Worm (Caenorhabditis elegans) whole organism, L3 larva: ENCODE results near the gene col-155.

ENCODE experiments used
- R02D3.7 ChIP-seq: fragments of 150-350 bp; optimal IDR thresholded peaks from 2 replicates; lab custom pipeline; 2014; ENCODE audit warnings: missing biosample characterization, missing genetic modification characterization
- aly-2 ChIP-seq: fragments of 150-350 bp; optimal IDR thresholded peaks from 2 replicates; lab custom pipeline; 2014; ENCODE audit warnings: missing biosample characterization, missing genetic modification characterization
- ama-1 ChIP-seq: fragments of 150-350 bp; optimal IDR thresholded peaks from 2 replicates; lab custom pipeline; 2018
- ceh-28 ChIP-seq: fragments of 150-350 bp; optimal IDR thresholded peaks from 2 replicates; lab custom pipeline; 2014; ENCODE audit warnings: missing biosample characterization, missing genetic modification reagents, missing genetic modification characterization
- daf-12 ChIP-seq: fragments of 150-350 bp; optimal IDR thresholded peaks from 2 replicates; lab custom pipeline; 2014; ENCODE audit warnings: missing biosample characterization, missing genetic modification reagents, missing genetic modification characterization
- egl-27 ChIP-seq: sonication (generic microtip); optimal IDR thresholded peaks from 4 replicates; lab custom pipeline; 2017; ENCODE audit warnings: missing biosample characterization, missing genetic modification reagents, missing genetic modification characterization
- egl-5 ChIP-seq: fragments of 150-350 bp; optimal IDR thresholded peaks from 2 replicates; lab custom pipeline; 2017; ENCODE audit warnings: missing biosample characterization, missing genetic modification reagents, missing genetic modification characterization, inconsistent platforms
- elt-3 ChIP-seq, 3 experiments: fragments of 150-350 bp in 1 of 3; sonication (generic microtip) in 2 of 3; optimal IDR thresholded peaks; 2 replicates in 2 of 3; 4 replicates in 1 of 3; lab custom pipeline; 2014 to 2017; ENCODE audit warnings: missing biosample characterization in 3 of 3, missing genetic modification characterization in 3 of 3
- fkh-10 ChIP-seq: sonication (generic microtip); optimal IDR thresholded peaks from 2 replicates; lab custom pipeline; 2017; ENCODE audit warnings: missing biosample characterization, missing genetic modification reagents, missing genetic modification characterization
- fkh-2 ChIP-seq: fragments of 150-350 bp; optimal IDR thresholded peaks from 2 replicates; lab custom pipeline; 2014; ENCODE audit warnings: missing biosample characterization, missing genetic modification reagents, missing genetic modification characterization
- fos-1 ChIP-seq: fragments of 150-350 bp; optimal IDR thresholded peaks from 2 replicates; lab custom pipeline; 2014; ENCODE audit warnings: missing biosample characterization, missing genetic modification characterization
- hmg-11 ChIP-seq: sonication (generic microtip); optimal IDR thresholded peaks from 2 replicates; lab custom pipeline; 2016; ENCODE audit warnings: missing genetic modification characterization, missing compliant biosample characterization
- jun-1 ChIP-seq: fragments of 150-350 bp; optimal IDR thresholded peaks from 2 replicates; lab custom pipeline; 2014; ENCODE audit warnings: missing biosample characterization, missing genetic modification reagents, missing genetic modification characterization
- lin-39 ChIP-seq: fragments of 150-350 bp; optimal IDR thresholded peaks from 2 replicates; lab custom pipeline; 2018; ENCODE audit warnings: missing biosample characterization, missing genetic modification reagents, missing genetic modification characterization
- lsy-12 ChIP-seq: sonication (generic microtip); optimal IDR thresholded peaks from 2 replicates; lab custom pipeline; 2016; ENCODE audit warnings: mild to moderate bottlenecking, missing genetic modification characterization, missing compliant biosample characterization
- mdl-1 ChIP-seq: fragments of 150-350 bp; optimal IDR thresholded peaks from 2 replicates; lab custom pipeline; 2014; ENCODE audit warnings: missing biosample characterization, missing genetic modification characterization
- mml-1 ChIP-seq: fragments of 150-350 bp; sonication (generic microtip); optimal IDR thresholded peaks from 3 replicates; lab custom pipeline; 2014; ENCODE audit warnings: missing biosample characterization, missing genetic modification characterization
- nhr-11 ChIP-seq: fragments of 150-350 bp; optimal IDR thresholded peaks from 2 replicates; lab custom pipeline; 2014; ENCODE audit warnings: missing biosample characterization, missing genetic modification characterization
- nhr-23 ChIP-seq: fragments of 150-350 bp; optimal IDR thresholded peaks from 2 replicates; lab custom pipeline; 2014; ENCODE audit warnings: missing biosample characterization, missing genetic modification reagents, missing genetic modification characterization
- nhr-237 ChIP-seq: fragments of 150-350 bp; optimal IDR thresholded peaks from 2 replicates; lab custom pipeline; 2014; ENCODE audit warnings: missing biosample characterization, missing genetic modification characterization
- nhr-25 ChIP-seq: sonication (generic microtip); optimal IDR thresholded peaks from 2 replicates; lab custom pipeline; 2017; ENCODE audit warnings: missing biosample characterization, missing genetic modification characterization
- nhr-43 ChIP-seq: sonication (generic microtip); optimal IDR thresholded peaks from 2 replicates; lab custom pipeline; 2016; ENCODE audit warnings: mild to moderate bottlenecking, missing genetic modification characterization, missing compliant biosample characterization; ENCODE audit not compliant: poor library complexity, severe bottlenecking
- nhr-76 ChIP-seq: fragments of 150-350 bp; sonication (generic microtip); optimal IDR thresholded peaks from 5 replicates; lab custom pipeline; 2014; ENCODE audit warnings: missing biosample characterization, missing genetic modification characterization
- nhr-77 ChIP-seq: fragments of 150-350 bp; optimal IDR thresholded peaks from 2 replicates; lab custom pipeline; 2014; ENCODE audit warnings: missing biosample characterization, missing genetic modification characterization
- pha-4 ChIP-seq: fragments of 150-350 bp; optimal IDR thresholded peaks from 2 replicates; lab custom pipeline; 2014; ENCODE audit warnings: missing biosample characterization, missing genetic modification reagents, missing genetic modification characterization
- sea-2 ChIP-seq: fragments of 150-350 bp; sonication (generic microtip); optimal IDR thresholded peaks from 4 replicates; lab custom pipeline; 2014; ENCODE audit warnings: missing biosample characterization, missing genetic modification reagents, missing genetic modification characterization
- snpc-4 ChIP-seq: fragments of 150-350 bp; optimal IDR thresholded peaks from 2 replicates; lab custom pipeline; 2014; ENCODE audit warnings: missing biosample characterization, missing genetic modification characterization
- unc-39 ChIP-seq: sonication (generic microtip); optimal IDR thresholded peaks from 4 replicates; lab custom pipeline; 2017; ENCODE audit warnings: missing biosample characterization, missing genetic modification characterization
- unc-62 ChIP-seq: fragments of 150-350 bp; sonication (generic microtip); optimal IDR thresholded peaks from 4 replicates; lab custom pipeline; 2014; ENCODE audit warnings: missing biosample characterization, missing genetic modification reagents, missing genetic modification characterization
- zag-1 ChIP-seq: fragments of 150-350 bp; optimal IDR thresholded peaks from 2 replicates; lab custom pipeline; 2014; ENCODE audit warnings: missing biosample characterization, missing genetic modification characterization
- ztf-11 ChIP-seq: fragments of 150-350 bp; optimal IDR thresholded peaks from 2 replicates; lab custom pipeline; 2014; ENCODE audit warnings: missing biosample characterization, missing genetic modification characterization
- ztf-4 ChIP-seq: fragments of 150-350 bp; optimal IDR thresholded peaks from 2 replicates; lab custom pipeline; 2014; ENCODE audit warnings: missing biosample characterization, missing genetic modification characterization

col-155 gene

ce11 chrV:11363575-11363974 is 26.1 kb downstream of the col-155 start:
- TF ChIP-seq nhr-76 = no peak
- no peak for TF ChIP-seq pha-4 (tag; lab: Kevin White, UChicago)
- no peak for TF ChIP-seq nhr-25 (tag; lab: Kevin White, UChicago)
- no peak for TF ChIP-seq egl-5
- no peak for TF ChIP-seq lin-39 (tag; lab: Kevin White, UChicago)
- TF ChIP-seq sea-2 = no peak
- TF ChIP-seq mml-1 (tag; lab: Kevin White, UChicago) = no peak
- TF ChIP-seq lsy-12 (tag; lab: Kevin White, UChicago) = no peak
- TF ChIP-seq mdl-1 (tag; lab: Kevin White, UChicago) = no peak
- TF ChIP-seq elt-3 (tag; optimal IDR thresholded peaks at IDR 0.05; lab: Kevin White, UChicago) = no peak
- TF ChIP-seq ama-1 (lab: Kevin White, UChicago) = no peak
- TF ChIP-seq zag-1 = no peak
- no peak for TF ChIP-seq nhr-11 (tag; lab: Kevin White, UChicago)
- no peak for TF ChIP-seq unc-62
- no peak for TF ChIP-seq daf-12
- no peak for TF ChIP-seq ceh-28 (tag; lab: Kevin White, UChicago)

- TF ChIP-seq nhr-23 (tag; lab: Kevin White, UChicago) (no peak), lsy-12 (tag; lab: Kevin White, UChicago) (no peak), fkh-2 (no peak)
These were observed 35.4 kb downstream of the col-155 start for ce11 chrV:11354264-11354663.

ce11 chrV:11352893-11353292 is 36.8 kb downstream of the col-155 start, which contains the start of gene npr-25:
Gene npr-25, minus strand, starts transcription at chrV:11352993.
- TF ChIP-seq nhr-237 (tag; lab: Kevin White, UChicago) (no peak), lsy-12 (tag; lab: Kevin White, UChicago) (no peak), snpc-4 (tag; lab: Kevin White, UChicago) (no peak), hmg-11 (tag; lab: Kevin White, UChicago) (no peak), elt-3 (tag; optimal IDR thresholded peaks at IDR 0.05; lab: Kevin White, UChicago) (no peak), aly-2 (no peak), nhr-23 (tag; lab: Kevin White, UChicago) (no peak), R02D3.7 (tag; lab: Kevin White, UChicago) (no peak), jun-1 (tag; lab: Kevin White, UChicago) (no peak), ztf-11 (tag; lab: Kevin White, UChicago) (no peak), pha-4 (tag; lab: Kevin White, UChicago) (no peak), nhr-43 (tag; lab: Kevin White, UChicago) (no peak), zag-1 (no peak), mdl-1 (tag; lab: Kevin White, UChicago) (no peak), fos-1 (no peak), nhr-77 (tag; lab: Kevin White, UChicago) (no peak)

- no peak for TF ChIP-seq ztf-4
- peak; percentile 35 for TF ChIP-seq fkh-10 (GFP tag; lab: Kevin White, UChicago)
These were observed 38.4 kb downstream of the col-155 start for ce11 chrV:11351263-11351662.

ce11 chrV:11346912-11347311 is 42.8 kb downstream of the col-155 start, which contains the start of gene grl-7:
Gene grl-7, minus strand, starts transcription at chrV:11347012.
- TF ChIP-seq nhr-43 (tag; lab: Kevin White, UChicago) = peak; percentile 30
- TF ChIP-seq egl-27 (tag; lab: Kevin White, UChicago) = no peak
- TF ChIP-seq, all 47 proteins: peak for 1

- TF ChIP-seq ztf-11 (tag; lab: Kevin White, UChicago) (no peak), snpc-4 (tag; lab: Kevin White, UChicago) (no peak), unc-39 (tag; lab: Kevin White, UChicago) (no peak)
These were observed 44.8 kb downstream of the col-155 start for ce11 chrV:11344816-11345336.
